Fruit fly (Drosophila melanogaster) whole organism, embryonic: ENCODE data around the gene Nmt.

Source experiments
- B-H1 ChIP-seq: fragments of 200-800 bp; sonication (Bioruptor generic); IDR thresholded peaks from 3 replicates; pipeline ENCODE4 v1.3.6; 2022; ENCODE audit warnings: missing biosample characterization, missing genetic modification characterization
- BEAF-32 ChIP-seq: fragments of 200-800 bp; sonication (Bioruptor generic); optimal IDR thresholded peaks from 3 replicates; lab custom pipeline; 2017; ENCODE audit warnings: missing biosample characterization, missing genetic modification characterization, mild to moderate bottlenecking, moderate library complexity, missing genetic modification reagents
- CG1024 ChIP-seq: fragments of 200-800 bp; sonication (Bioruptor generic); IDR thresholded peaks from 2 replicates; pipeline ENCODE4 v1.3.6; 2022; ENCODE audit warnings: missing biosample characterization, missing genetic modification characterization
- CG10565 ChIP-seq: fragments of 200-800 bp; sonication (Bioruptor generic); optimal IDR thresholded peaks from 3 replicates; lab custom pipeline; 2016; ENCODE audit warnings: missing biosample characterization, mild to moderate bottlenecking, missing genetic modification characterization
- CG11695 ChIP-seq: fragments of 200-800 bp; sonication (Bioruptor generic); IDR thresholded peaks from 3 replicates; pipeline ENCODE4 v1.3.6; 2022; ENCODE audit warnings: missing biosample characterization, missing genetic modification characterization
- CG12219 ChIP-seq: fragments of 200-800 bp; sonication (Bioruptor generic); optimal IDR thresholded peaks from 3 replicates; lab custom pipeline; 2018; ENCODE audit warnings: missing biosample characterization, mild to moderate bottlenecking, missing genetic modification characterization
- CG13624 ChIP-seq: fragments of 200-800 bp; sonication (Bioruptor generic); optimal IDR thresholded peaks from 2 replicates; lab custom pipeline; 2016; ENCODE audit warnings: missing biosample characterization, missing genetic modification characterization
- CG13775 ChIP-seq: fragments of 200-800 bp; sonication (Bioruptor generic); optimal IDR thresholded peaks from 3 replicates; lab custom pipeline; 2017; ENCODE audit warnings: missing biosample characterization, mild to moderate bottlenecking, missing genetic modification characterization
- CG14860 ChIP-seq: fragments of 200-800 bp; sonication (Bioruptor generic); IDR thresholded peaks from 3 replicates; pipeline ENCODE4 v1.3.6; 2022; ENCODE audit warnings: missing biosample characterization, missing genetic modification characterization; ENCODE audit not compliant: partially characterized antibody
- CG15514 ChIP-seq: fragments of 200-800 bp; sonication (Bioruptor generic); optimal IDR thresholded peaks from 3 replicates; lab custom pipeline; 2017; ENCODE audit warnings: missing biosample characterization, missing genetic modification characterization, mild to moderate bottlenecking, moderate library complexity, missing genetic modification reagents
- CG15696 ChIP-seq: fragments of 200-800 bp; sonication (Bioruptor generic); optimal IDR thresholded peaks from 2 replicates; lab custom pipeline; 2019; ENCODE audit warnings: missing biosample characterization, mild to moderate bottlenecking, missing genetic modification characterization, moderate library complexity
- CG16813 ChIP-seq: fragments of 200-800 bp; sonication (Bioruptor generic); IDR thresholded peaks from 3 replicates; pipeline ENCODE4 v1.3.6; 2022; ENCODE audit warnings: missing biosample characterization, missing genetic modification characterization; ENCODE audit not compliant: partially characterized antibody
- CG17829 ChIP-seq: fragments of 200-800 bp; optimal IDR thresholded peaks from 2 replicates; lab custom pipeline; 2019; ENCODE audit warnings: missing biosample characterization, mild to moderate bottlenecking, missing genetic modification characterization, moderate library complexity
- CG17912 ChIP-seq: fragments of 200-800 bp; sonication (Bioruptor generic); optimal IDR thresholded peaks from 2 replicates; lab custom pipeline; 2018; ENCODE audit warnings: missing biosample characterization, mild to moderate bottlenecking, missing genetic modification characterization
- CG18262 ChIP-seq: fragments of 200-800 bp; optimal IDR thresholded peaks from 3 replicates; lab custom pipeline; 2019; ENCODE audit warnings: missing biosample characterization, mild to moderate bottlenecking, missing genetic modification characterization, moderate library complexity
- CG1832 ChIP-seq: fragments of 200-800 bp; sonication (Bioruptor generic); optimal IDR thresholded peaks from 2 replicates; lab custom pipeline; 2017; ENCODE audit warnings: missing biosample characterization, mild to moderate bottlenecking, missing genetic modification characterization, inconsistent platforms
- CG3163 ChIP-seq: fragments of 200-800 bp; sonication (Bioruptor generic); optimal IDR thresholded peaks from 3 replicates; lab custom pipeline; 2016; ENCODE audit warnings: missing biosample characterization, missing genetic modification characterization
- CG34376 ChIP-seq: fragments of 200-800 bp; sonication (Bioruptor generic); optimal IDR thresholded peaks from 2 replicates; lab custom pipeline; 2018; ENCODE audit warnings: missing biosample characterization, mild to moderate bottlenecking, missing genetic modification characterization
- CG4282 ChIP-seq: fragments of 200-800 bp; sonication (Bioruptor generic); optimal IDR thresholded peaks from 2 replicates; lab custom pipeline; 2016; ENCODE audit warnings: missing biosample characterization, missing genetic modification characterization
- CG43689 ChIP-seq: fragments of 200-800 bp; sonication (Bioruptor generic); IDR thresholded peaks from 2 replicates; pipeline ENCODE4 v1.3.6; 2022; ENCODE audit warnings: missing biosample characterization, missing genetic modification characterization
- CG6854 ChIP-seq: fragments of 200-800 bp; sonication (Bioruptor generic); optimal IDR thresholded peaks from 3 replicates; lab custom pipeline; 2017; ENCODE audit warnings: missing biosample characterization, mild to moderate bottlenecking, missing genetic modification characterization
- CG7556 ChIP-seq: fragments of 200-800 bp; sonication (Bioruptor generic); optimal IDR thresholded peaks from 2 replicates; lab custom pipeline; 2017; ENCODE audit warnings: missing biosample characterization, mild to moderate bottlenecking, missing genetic modification characterization
- CG8478 ChIP-seq: fragments of >200 bp; optimal IDR thresholded peaks from 2 replicates; lab custom pipeline; 2018
- Dbx ChIP-seq: fragments of 200-800 bp; sonication (Bioruptor generic); IDR thresholded peaks from 3 replicates; pipeline ENCODE4 v1.3.6; 2022; ENCODE audit warnings: missing biosample characterization, missing genetic modification characterization
- Gug ChIP-seq: fragments of 200-800 bp; sonication (Bioruptor generic); IDR thresholded peaks from 4 replicates; pipeline ENCODE4 v1.3.6; 2022; ENCODE audit warnings: missing biosample characterization, missing genetic modification characterization
- HLH54F ChIP-seq: fragments of 200-800 bp; sonication (Bioruptor generic); optimal IDR thresholded peaks from 3 replicates; lab custom pipeline; 2016; ENCODE audit warnings: missing biosample characterization, missing genetic modification characterization
- HmgZ ChIP-seq: fragments of 200-800 bp; sonication (Bioruptor generic); optimal IDR thresholded peaks from 2 replicates; lab custom pipeline; 2018; ENCODE audit warnings: missing biosample characterization, mild to moderate bottlenecking, missing genetic modification characterization
- Mes4 ChIP-seq: fragments of 200-800 bp; sonication (Bioruptor generic); optimal IDR thresholded peaks from 2 replicates; lab custom pipeline; 2016; ENCODE audit warnings: missing biosample characterization, missing genetic modification characterization
- Myb ChIP-seq: fragments of 200-800 bp; sonication (Bioruptor generic); optimal IDR thresholded peaks from 2 replicates; lab custom pipeline; 2016; ENCODE audit warnings: missing biosample characterization, missing genetic modification characterization
- Nf-YA ChIP-seq: fragments of 200-800 bp; sonication (Bioruptor generic); IDR thresholded peaks from 2 replicates; pipeline ENCODE4 v1.3.6; 2022; ENCODE audit warnings: missing biosample characterization, missing genetic modification characterization
- Usf ChIP-seq: fragments of 200-800 bp; sonication (Bioruptor generic); optimal IDR thresholded peaks from 2 replicates; lab custom pipeline; 2017; ENCODE audit warnings: missing genotype, missing biosample characterization, missing genetic modification characterization
- al ChIP-seq: fragments of 200-800 bp; sonication (Bioruptor generic); IDR thresholded peaks from 2 replicates; pipeline ENCODE4 v1.3.6; 2022; ENCODE audit warnings: missing biosample characterization, missing genetic modification characterization
- ara ChIP-seq: fragments of 200-800 bp; sonication (Bioruptor generic); IDR thresholded peaks from 2 replicates; pipeline ENCODE4 v1.3.6; 2022; ENCODE audit warnings: missing biosample characterization, missing genetic modification characterization
- cas ChIP-seq: fragments of 200-800 bp; sonication (Bioruptor generic); IDR thresholded peaks from 2 replicates; pipeline ENCODE4 v1.3.6; 2022; ENCODE audit warnings: missing biosample characterization, missing genetic modification characterization
- ewg ChIP-seq: fragments of 200-800 bp; sonication (Bioruptor generic); optimal IDR thresholded peaks from 3 replicates; lab custom pipeline; 2017; ENCODE audit warnings: mild to moderate bottlenecking, missing biosample characterization, missing genetic modification reagents, missing genetic modification characterization
- fd102C ChIP-seq: fragments of 200-800 bp; sonication (Bioruptor generic); optimal IDR thresholded peaks from 2 replicates; lab custom pipeline; 2018; ENCODE audit warnings: missing biosample characterization, mild to moderate bottlenecking, missing genetic modification characterization, moderate library complexity
- fru ChIP-seq: fragments of >200 bp; optimal IDR thresholded peaks from 2 replicates; lab custom pipeline; 2017
- h ChIP-seq: fragments of >200 bp; optimal IDR thresholded peaks from 2 replicates; lab custom pipeline; 2017
- hth ChIP-seq: fragments of >200 bp; optimal IDR thresholded peaks from 2 replicates; lab custom pipeline; 2017; ENCODE audit warnings: inconsistent platforms
- lola ChIP-seq, 3 experiments: fragments of >200 bp in 2 of 3; fragments of 200-800 bp in 1 of 3; sonication (Bioruptor generic) in 1 of 3; optimal IDR thresholded peaks; 2 replicates each; lab custom pipeline; 2017 to 2019; ENCODE audit warnings: missing biosample characterization in 3 of 3, missing genetic modification characterization in 3 of 3, mild to moderate bottlenecking in 1 of 3, moderate library complexity in 1 of 3
- mam ChIP-seq: fragments of 200-800 bp; sonication (Bioruptor generic); optimal IDR thresholded peaks from 3 replicates; lab custom pipeline; 2016; ENCODE audit warnings: missing biosample characterization, missing genetic modification characterization
- otp ChIP-seq: fragments of 200-800 bp; sonication (Bioruptor generic); IDR thresholded peaks from 3 replicates; pipeline ENCODE4, ENCODE4 v1.3.6; 2022; ENCODE audit warnings: missing biosample characterization, missing genetic modification characterization
- sc ChIP-seq, 3 experiments: fragments of >200 bp in 2 of 3; fragments of 200-800 bp in 1 of 3; sonication (Bioruptor generic) in 1 of 3; optimal IDR thresholded peaks; 2 replicates in 2 of 3; 3 replicates in 1 of 3; lab custom pipeline; 2017; ENCODE audit warnings: mild to moderate bottlenecking in 1 of 3, missing biosample characterization in 1 of 3, missing genetic modification characterization in 1 of 3, missing genetic modification reagents in 1 of 3
- schlank ChIP-seq: fragments of 200-800 bp; sonication (Bioruptor generic); optimal IDR thresholded peaks from 2 replicates; lab custom pipeline; 2018; ENCODE audit warnings: missing biosample characterization, mild to moderate bottlenecking, missing genetic modification characterization
- sim ChIP-seq: fragments of 200-800 bp; sonication (Bioruptor generic); IDR thresholded peaks from 2 replicates; pipeline ENCODE4 v1.3.6; 2022; ENCODE audit warnings: missing biosample characterization, missing genetic modification characterization
- tgo ChIP-seq: fragments of 200-800 bp; sonication (Bioruptor generic); IDR thresholded peaks from 3 replicates; pipeline ENCODE4 v1.3.6; 2022; ENCODE audit warnings: missing biosample characterization, missing genetic modification characterization
- tio ChIP-seq: fragments of 200-800 bp; sonication (Bioruptor generic); optimal IDR thresholded peaks from 2 replicates; lab custom pipeline; 2017; ENCODE audit warnings: missing biosample characterization, missing genetic modification characterization, inconsistent platforms
- vnd ChIP-seq: fragments of 200-800 bp; sonication (Bioruptor generic); IDR thresholded peaks from 3 replicates; pipeline ENCODE4 v1.3.6; 2022; ENCODE audit warnings: missing biosample characterization, missing genetic modification characterization; ENCODE audit not compliant: partially characterized antibody
- yki ChIP-seq: fragments of >200 bp; optimal IDR thresholded peaks from 3 replicates; lab custom pipeline; 2018
- z ChIP-seq: fragments of 200-800 bp; sonication (Bioruptor generic); IDR thresholded peaks from 3 replicates; pipeline ENCODE4 v1.3.6; 2022; ENCODE audit warnings: missing biosample characterization, missing genetic modification characterization
- zfh1 ChIP-seq: fragments of 200-800 bp; sonication (Bioruptor generic); IDR thresholded peaks from 3 replicates; pipeline ENCODE4 v1.3.6; 2022; ENCODE audit warnings: missing biosample characterization, missing genetic modification characterization

The Nmt gene

dm6 chr3L:8127712-8128210 is 50.5 kb downstream of the Nmt start, which contains the start of the genes Cds and Uba2 (continued):
- TF ChIP-seq ara (GFP tag; lab: Robert Waterston, UW), result peak; percentile 83; the same call in 1 of the 2 replicates
- TF ChIP-seq hth, result no peak
- 0 out of 2 replicates have a peak, but pooled peaks have one; percentile 38 for TF ChIP-seq CG43689
- TF ChIP-seq cas (GFP tag; lab: Robert Waterston, UW), result peak; percentile 83
- peak; percentile 33 for TF ChIP-seq CG3163 (GFP tag; lab: Kevin White, UChicago)
- peak; percentile 76 for TF ChIP-seq B-H1 (GFP tag; lab: Robert Waterston, UW)
- TF ChIP-seq CG4282 (GFP tag; lab: Kevin White, UChicago), result peak; percentile 38
- TF ChIP-seq ewg (GFP tag; lab: Kevin White, UChicago), result peak; percentile 82
- peak; percentile 74 for TF ChIP-seq Usf (GFP tag; lab: Kevin White, UChicago)
- peak; percentile 95 for TF ChIP-seq Dbx
- TF ChIP-seq CG1832 (GFP tag; lab: Kevin White, UChicago), result no peak
- peak; percentile 19 for TF ChIP-seq Myb
- TF ChIP-seq sc (optimal IDR thresholded peaks at IDR 0.05; lab: Kevin White, UChicago), result no peak
- TF ChIP-seq sc (GFP tag; optimal IDR thresholded peaks at IDR 0.05; lab: Kevin White, UChicago), result peak; percentile 85
- no peak for TF ChIP-seq fru
- TF ChIP-seq CG7556 (GFP tag; lab: Kevin White, UChicago), result peak; percentile 89
- no peak for TF ChIP-seq CG8478 (lab: Kevin White, UChicago)
- peak; percentile 88 for TF ChIP-seq CG11695
- TF ChIP-seq HLH54F (GFP tag; lab: Kevin White, UChicago), result peak; percentile 88
- no peak for TF ChIP-seq yki
- TF ChIP-seq al (GFP tag; lab: Robert Waterston, UW), result peak; percentile 94
- peak; percentile 93 for TF ChIP-seq CG15696 (tag; lab: Kevin White, UChicago)
- TF ChIP-seq CG13624, result peak; percentile 86
- TF ChIP-seq lola (GFP tag; optimal IDR thresholded peaks at IDR 0.05; lab: Kevin White, UChicago), result peak in 1 of 3 experiments; percentile 88
- TF ChIP-seq CG16813 (GFP tag; lab: Robert Waterston, UW), result peak; percentile 39; the same call in 1 of the 3 replicates
- TF ChIP-seq tgo (GFP tag; lab: Robert Waterston, UW), result peak; percentile 92
- peak; percentile 69 for TF ChIP-seq Nf-YA (GFP tag; lab: Robert Waterston, UW)
- TF ChIP-seq CG13775 (GFP tag; lab: Kevin White, UChicago), result peak; percentile 95
- no peak for TF ChIP-seq CG14860 (GFP tag; lab: Robert Waterston, UW)
- no peak for TF ChIP-seq vnd (GFP tag; lab: Robert Waterston, UW)
- peak; percentile 64 for TF ChIP-seq CG6854 (GFP tag; lab: Kevin White, UChicago)
- TF ChIP-seq CG15514 (GFP tag; lab: Kevin White, UChicago), result peak; percentile 94
- peak; percentile 33 for TF ChIP-seq fd102C (GFP tag; lab: Kevin White, UChicago)
- TF ChIP-seq BEAF-32 (GFP tag; lab: Kevin White, UChicago), result peak; percentile 53
- TF ChIP-seq HmgZ (tag; lab: Kevin White, UChicago), result peak; percentile 96
- 0 out of 3 replicates have a peak, but pooled peaks have one; percentile 24 for TF ChIP-seq z (GFP tag; lab: Robert Waterston, UW)
- TF ChIP-seq CG17912, result peak; percentile 83
- TF ChIP-seq Mes4 (GFP tag; lab: Kevin White, UChicago), result peak; percentile 60
- peak; percentile 93 for TF ChIP-seq CG34376
- TF ChIP-seq CG10565 (GFP tag; lab: Kevin White, UChicago), result peak; percentile 19
- peak; percentile 89 for TF ChIP-seq zfh1 (GFP tag; lab: Robert Waterston, UW)
- peak; percentile 87 for TF ChIP-seq otp (GFP tag; lab: Robert Waterston, UW)
- peak; percentile 82 for TF ChIP-seq Gug (GFP tag; lab: Robert Waterston, UW)
- no peak for TF ChIP-seq h (lab: Kevin White, UChicago)
- TF ChIP-seq tio (GFP tag; lab: Kevin White, UChicago), result peak; percentile 83
- peak; percentile 88 for TF ChIP-seq mam (GFP tag; lab: Kevin White, UChicago)
- TF ChIP-seq sim (GFP tag; lab: Robert Waterston, UW), result 0 out of 2 replicates have a peak, but pooled peaks have one; percentile 28
- peak; percentile 71 for TF ChIP-seq CG12219 (GFP tag; lab: Kevin White, UChicago)
- peak; percentile 80 for TF ChIP-seq schlank (tag; lab: Kevin White, UChicago)
- peak; percentile 86 for TF ChIP-seq CG18262 (tag; lab: Kevin White, UChicago)
- TF ChIP-seq CG17829 (tag; lab: Kevin White, UChicago), result peak; percentile 94
- TF ChIP-seq CG1024, result peak; percentile 69
